Fruit fly (Drosophila melanogaster) whole organism, prepupa: ENCODE results near the gene GstD6.

Experiments
- CG3032 ChIP-seq: fragments of 200-800 bp; optimal IDR thresholded peaks from 2 replicates; lab custom pipeline; 2019; ENCODE audit warnings: missing biosample characterization, mild to moderate bottlenecking, missing genetic modification characterization, moderate library complexity
- CG32006 ChIP-seq: fragments of 200-800 bp; sonication (Bioruptor generic); optimal IDR thresholded peaks from 3 replicates; lab custom pipeline; 2017; ENCODE audit warnings: missing biosample characterization, mild to moderate bottlenecking, missing genetic modification characterization
- CG6276 ChIP-seq: fragments of 200-800 bp; sonication (Bioruptor generic); optimal IDR thresholded peaks from 2 replicates; lab custom pipeline; 2017; ENCODE audit warnings: missing biosample characterization, mild to moderate bottlenecking, missing genetic modification characterization
- CG8119 ChIP-seq: fragments of 200-800 bp; sonication (Bioruptor generic); IDR thresholded peaks from 3 replicates; pipeline ENCODE4 v1.3.6; 2022; ENCODE audit warnings: missing biosample characterization, missing genetic modification characterization
- CG9139 ChIP-seq: fragments of 200-800 bp; sonication (Bioruptor generic); optimal IDR thresholded peaks from 3 replicates; lab custom pipeline; 2017; ENCODE audit warnings: missing biosample characterization, mild to moderate bottlenecking, missing genetic modification characterization
- Hr38 ChIP-seq: sonication (Bioruptor generic); optimal IDR thresholded peaks from 2 replicates; lab custom pipeline; 2016; ENCODE audit warnings: missing biosample characterization, missing genetic modification characterization
- Hr4 ChIP-seq: fragments of 200-800 bp; sonication (Bioruptor generic); optimal IDR thresholded peaks from 3 replicates; lab custom pipeline; 2016; ENCODE audit warnings: missing biosample characterization, missing genetic modification characterization
- Sox102F ChIP-seq: fragments of 200-800 bp; sonication (Bioruptor generic); optimal IDR thresholded peaks from 2 replicates; lab custom pipeline; 2016; ENCODE audit warnings: missing biosample characterization, mild to moderate bottlenecking, missing genetic modification characterization
- fd59A ChIP-seq: fragments of 200-800 bp; sonication (Bioruptor generic); optimal IDR thresholded peaks from 2 replicates; lab custom pipeline; 2017; ENCODE audit warnings: missing biosample characterization, mild to moderate bottlenecking, missing genetic modification characterization, missing genetic modification reagents
- fd85E ChIP-seq: fragments of 200-800 bp; sonication (Bioruptor generic); optimal IDR thresholded peaks from 3 replicates; lab custom pipeline; 2016; ENCODE audit warnings: missing biosample characterization, missing genetic modification characterization
- lz ChIP-seq: fragments of 200-800 bp; sonication (Bioruptor generic); optimal IDR thresholded peaks from 3 replicates; lab custom pipeline; 2016; ENCODE audit warnings: missing biosample characterization, missing genetic modification characterization
- salr ChIP-seq, 2 experiments: fragments of 200-800 bp; sonication (Bioruptor generic); optimal IDR thresholded peaks; 3 replicates each; lab custom pipeline; 2016 to 2018; ENCODE audit warnings: missing biosample characterization in 2 of 2, missing genetic modification characterization in 2 of 2, mild to moderate bottlenecking in 1 of 2
- ss ChIP-seq, 2 experiments: fragments of 200-800 bp; sonication (Bioruptor generic); optimal IDR thresholded peaks; 2 replicates in 1 of 2; 3 replicates in 1 of 2; lab custom pipeline; 2017 to 2018; ENCODE audit warnings: mild to moderate bottlenecking in 2 of 2, missing biosample characterization in 2 of 2, missing genetic modification characterization in 2 of 2, moderate library complexity in 1 of 2

dm6 chr3R:12413274-12413958, 36.5 kb downstream of the GstD6 start, which contains the start of the genes Dip-C and pps:
- peak; percentile 10 for TF ChIP-seq CG3032
- no peak for TF ChIP-seq CG8119 (GFP tag; lab: Robert Waterston, UW)
- TF ChIP-seq CG9139 (GFP tag; lab: Kevin White, UChicago) = no peak
- TF ChIP-seq fd59A (GFP tag; lab: Kevin White, UChicago) = no peak
- no peak for TF ChIP-seq salr (GFP tag; optimal IDR thresholded peaks at IDR 0.05; lab: Kevin White, UChicago)
- no peak for TF ChIP-seq CG6276 (GFP tag; lab: Kevin White, UChicago)
- no peak for TF ChIP-seq ss (GFP tag; optimal IDR thresholded peaks at IDR 0.05; lab: Kevin White, UChicago)
- TF ChIP-seq lz (GFP tag; lab: Kevin White, UChicago) = no peak
- TF ChIP-seq fd85E (GFP tag; lab: Kevin White, UChicago) = no peak
- TF ChIP-seq Hr4 (GFP tag; lab: Kevin White, UChicago) = no peak
- no peak for TF ChIP-seq CG32006 (GFP tag; lab: Kevin White, UChicago)
- TF ChIP-seq Sox102F (GFP tag; lab: Kevin White, UChicago) = no peak
- no peak for TF ChIP-seq Hr38 (GFP tag; lab: Kevin White, UChicago)
